Worm (Caenorhabditis elegans) whole organism, young adult: ENCODE results near the gene tag-335.

Experiments
- B0035.1 ChIP-seq: sonication (generic microtip); optimal IDR thresholded peaks from 2 replicates; lab custom pipeline; 2016; ENCODE audit warnings: missing genetic modification characterization, mild to moderate bottlenecking, missing compliant biosample characterization, missing genotype, missing genetic modification reagents
- F37B4.10 ChIP-seq: fragments of 200-800 bp; sonication (Bioruptor generic); IDR thresholded peaks from 2 replicates; pipeline ENCODE4 v1.3.6; 2022; ENCODE audit warnings: missing genetic modification characterization, missing compliant biosample characterization
- F39B2.1 ChIP-seq: fragments of 200-800 bp; sonication (Bioruptor generic); IDR thresholded peaks from 2 replicates; pipeline ENCODE4 v1.3.6; 2022; ENCODE audit warnings: missing genetic modification reagents, missing genetic modification characterization, missing compliant biosample characterization
- F49E8.2 ChIP-seq: sonication (generic microtip); optimal IDR thresholded peaks from 3 replicates; lab custom pipeline; 2017; ENCODE audit warnings: missing genetic modification characterization, mild to moderate bottlenecking, missing compliant biosample characterization, antibody characterized with exemption, moderate library complexity; ENCODE audit not compliant: insufficient read depth
- Y53F4B.3 ChIP-seq: fragments of 200-800 bp; sonication (Bioruptor generic); IDR thresholded peaks from 2 replicates; pipeline ENCODE4 v1.3.6; 2022; ENCODE audit warnings: missing genetic modification reagents, missing genetic modification characterization, missing compliant biosample characterization
- Y56A3A.18 ChIP-seq: fragments of 200-800 bp; sonication (Bioruptor generic); IDR thresholded peaks from 2 replicates; pipeline ENCODE4 v1.3.6; 2022; ENCODE audit warnings: missing genetic modification reagents, missing genetic modification characterization, missing compliant biosample characterization
- Y67H2A.10 ChIP-seq: fragments of 200-800 bp; sonication (Bioruptor generic); conservative IDR thresholded peaks from 2 replicates; pipeline ENCODE4 v1.3.6; 2022; ENCODE audit warnings: missing genetic modification reagents, missing genetic modification characterization, missing compliant biosample characterization
- akir-1 ChIP-seq: fragments of 200-800 bp; sonication (Bioruptor generic); optimal IDR thresholded peaks from 2 replicates; lab custom pipeline; 2018; ENCODE audit warnings: mild to moderate bottlenecking, missing genetic modification characterization, moderate library complexity, missing compliant biosample characterization
- athp-1 ChIP-seq: sonication (generic microtip); optimal IDR thresholded peaks from 2 replicates; lab custom pipeline; 2017; ENCODE audit warnings: mild to moderate bottlenecking, missing genetic modification characterization, missing compliant biosample characterization
- attf-6 ChIP-seq: fragments of 200-800 bp; sonication (Bioruptor generic); IDR thresholded peaks from 2 replicates; pipeline ENCODE4 v1.3.6; 2022; ENCODE audit warnings: missing genetic modification reagents, missing genetic modification characterization, missing compliant biosample characterization
- bed-2 ChIP-seq: fragments of 200-800 bp; sonication (Bioruptor generic); IDR thresholded peaks from 2 replicates; pipeline ENCODE4 v1.3.6; 2022; ENCODE audit warnings: missing genetic modification reagents, missing genetic modification characterization, missing compliant biosample characterization
- cebp-1 ChIP-seq, 2 experiments: fragments of 200-800 bp in 1 of 2; sonication (Bioruptor generic) in 1 of 2; sonication (generic microtip) in 1 of 2; IDR thresholded peaks in 1 of 2; optimal IDR thresholded peaks in 1 of 2; 2 replicates each; pipeline versions ENCODE4 v1.3.6 to Lab custom; 2017 to 2022; ENCODE audit warnings: missing compliant biosample characterization in 2 of 2, missing genetic modification characterization in 2 of 2, mild to moderate bottlenecking in 1 of 2, missing genetic modification reagents in 1 of 2, moderate library complexity in 1 of 2
- ceh-79 ChIP-seq: sonication (generic microtip); optimal IDR thresholded peaks from 2 replicates; lab custom pipeline; 2017; ENCODE audit warnings: mild to moderate bottlenecking, missing genetic modification characterization, missing compliant biosample characterization
- chd-7 ChIP-seq: sonication (generic microtip); optimal IDR thresholded peaks from 2 replicates; lab custom pipeline; 2016; ENCODE audit warnings: mild to moderate bottlenecking, missing genetic modification characterization, moderate library complexity, missing compliant biosample characterization
- dpl-1 ChIP-seq: fragments of 150-350 bp; optimal IDR thresholded peaks from 2 replicates; lab custom pipeline; 2014; ENCODE audit warnings: missing biosample characterization, missing genetic modification reagents, missing genetic modification characterization
- efl-1 ChIP-seq: fragments of 150-350 bp; optimal IDR thresholded peaks from 2 replicates; lab custom pipeline; 2014; ENCODE audit warnings: missing biosample characterization, missing genetic modification reagents, missing genetic modification characterization
- egl-44 ChIP-seq: fragments of 200-800 bp; sonication (Bioruptor generic); IDR thresholded peaks from 2 replicates; pipeline ENCODE4 v1.3.6; 2022; ENCODE audit warnings: missing genetic modification reagents, missing genetic modification characterization, missing compliant biosample characterization
- gei-17 ChIP-seq: fragments of 200-800 bp; sonication (Bioruptor generic); optimal IDR thresholded peaks from 2 replicates; lab custom pipeline; 2018; ENCODE audit warnings: mild to moderate bottlenecking, missing genetic modification characterization, missing compliant biosample characterization
- hrde-1 ChIP-seq: sonication (generic microtip); optimal IDR thresholded peaks from 2 replicates; lab custom pipeline; 2016; ENCODE audit warnings: missing genetic modification characterization, mild to moderate bottlenecking, missing compliant biosample characterization, moderate library complexity, missing genotype, missing genetic modification reagents, borderline replicate concordance
- lin-35 ChIP-seq, 3 experiments: fragments of 150-350 bp in 2 of 3; sonication (generic microtip) in 1 of 3; optimal IDR thresholded peaks; 2 replicates each; lab custom pipeline; 2014 to 2018; ENCODE audit warnings: missing biosample characterization in 3 of 3, missing genetic modification characterization in 3 of 3, missing genetic modification reagents in 3 of 3
- lir-1 ChIP-seq: fragments of 200-800 bp; sonication (Bioruptor generic); conservative IDR thresholded peaks from 2 replicates; pipeline ENCODE4 v1.3.6; 2022; ENCODE audit warnings: missing genetic modification reagents, missing genetic modification characterization, missing compliant biosample characterization
- madf-6 ChIP-seq: fragments of 200-800 bp; sonication (Bioruptor generic); IDR thresholded peaks from 2 replicates; pipeline ENCODE4 v1.3.6; 2022; ENCODE audit warnings: missing genetic modification reagents, missing genetic modification characterization, missing compliant biosample characterization
- mcd-1 ChIP-seq: fragments of 200-800 bp; sonication (Bioruptor generic); IDR thresholded peaks from 2 replicates; pipeline ENCODE4 v1.3.6; 2022; ENCODE audit warnings: missing genetic modification reagents, missing genetic modification characterization, missing compliant biosample characterization
- mel-28 ChIP-seq: sonication (generic microtip); optimal IDR thresholded peaks from 2 replicates; lab custom pipeline; 2016; ENCODE audit warnings: borderline replicate concordance, mild to moderate bottlenecking, missing genetic modification characterization, missing compliant biosample characterization
- nfyb-1 ChIP-seq: fragments of 200-800 bp; sonication (Bioruptor generic); IDR thresholded peaks from 2 replicates; pipeline ENCODE4 v1.3.6; 2022; ENCODE audit warnings: missing genetic modification reagents, missing genetic modification characterization, missing compliant biosample characterization
- nhr-179 ChIP-seq: sonication (generic microtip); optimal IDR thresholded peaks from 2 replicates; lab custom pipeline; 2016; ENCODE audit warnings: mild to moderate bottlenecking, missing genetic modification characterization, missing compliant biosample characterization
- nhr-27 ChIP-seq: fragments of 200-800 bp; sonication (Bioruptor generic); optimal IDR thresholded peaks from 2 replicates; lab custom pipeline; 2018; ENCODE audit warnings: mild to moderate bottlenecking, missing genetic modification characterization, moderate library complexity, missing compliant biosample characterization
- nhr-80 ChIP-seq: sonication (generic microtip); optimal IDR thresholded peaks from 2 replicates; lab custom pipeline; 2016; ENCODE audit warnings: missing genetic modification characterization, missing compliant biosample characterization
- pha-4 ChIP-seq: fragments of 150-350 bp; sonication (generic microtip); optimal IDR thresholded peaks from 2 replicates; lab custom pipeline; 2014; ENCODE audit warnings: missing biosample characterization, missing genetic modification reagents, missing genetic modification characterization
- rcor-1 ChIP-seq: fragments of 200-800 bp; sonication (Bioruptor generic); IDR thresholded peaks from 2 replicates; pipeline ENCODE4 v1.3.6; 2022; ENCODE audit warnings: missing genetic modification reagents, missing genetic modification characterization, missing compliant biosample characterization
- rec-8 ChIP-seq, 2 experiments: sonication (generic microtip); optimal IDR thresholded peaks; 2 replicates each; lab custom pipeline; 2016; ENCODE audit warnings: mild to moderate bottlenecking in 2 of 2, missing genetic modification characterization in 2 of 2, missing genetic modification reagents in 2 of 2, missing genotype in 2 of 2, missing biosample characterization in 1 of 2, missing compliant biosample characterization in 1 of 2, moderate library complexity in 1 of 2
- rpc-1 ChIP-seq, 2 experiments: fragments of 150-350 bp in 1 of 2; sonication (generic microtip) in 1 of 2; optimal IDR thresholded peaks; 2 replicates each; lab custom pipeline; 2014 to 2018; ENCODE audit warnings: missing biosample characterization in 1 of 2, missing genetic modification characterization in 1 of 2, missing genetic modification reagents in 1 of 2, missing genotype in 1 of 2
- unc-62 ChIP-seq: fragments of 150-350 bp; optimal IDR thresholded peaks from 2 replicates; lab custom pipeline; 2014; ENCODE audit warnings: missing biosample characterization, missing genetic modification reagents, missing genetic modification characterization

Gene tag-335

ce11 chrIV:12307720-12308119 is 29.3 kb upstream of the tag-335 start, which contains the start of gene oac-57:
TSS of gene oac-57 (minus strand) at chrIV:12307820.
- no peak for TF ChIP-seq F49E8.2 (tag; lab: Kevin White, UChicago)
- no peak for TF ChIP-seq F39B2.1 (GFP tag; lab: Robert Waterston, UW)
- TF ChIP-seq lir-1 (GFP tag; lab: Robert Waterston, UW), result no peak
- TF ChIP-seq egl-44 (GFP tag; lab: Robert Waterston, UW), result no peak
- no peak for TF ChIP-seq efl-1
- TF ChIP-seq Y56A3A.18 (GFP tag; lab: Robert Waterston, UW), result no peak
- no peak for TF ChIP-seq ceh-79 (tag; lab: Kevin White, UChicago)
- no peak for TF ChIP-seq madf-6 (GFP tag; lab: Robert Waterston, UW)
- TF ChIP-seq mel-28 (tag; lab: Kevin White, UChicago), result no peak
- no peak for TF ChIP-seq rcor-1 (GFP tag; lab: Robert Waterston, UW)
- no peak for TF ChIP-seq dpl-1 (GFP tag; lab: Kevin White, UChicago)
- no peak for TF ChIP-seq Y53F4B.3 (GFP tag; lab: Robert Waterston, UW)
- no peak for TF ChIP-seq chd-7 (tag; lab: Kevin White, UChicago)
- TF ChIP-seq gei-17 (GFP tag; lab: Kevin White, UChicago), result no peak
- TF ChIP-seq nhr-27 (tag; lab: Kevin White, UChicago), result no peak
- no peak for TF ChIP-seq mcd-1 (GFP tag; lab: Robert Waterston, UW)
- TF ChIP-seq athp-1 (tag; lab: Kevin White, UChicago), result no peak
- TF ChIP-seq F37B4.10 (GFP tag; lab: Robert Waterston, UW), result no peak
- TF ChIP-seq lin-35 (GFP tag; optimal IDR thresholded peaks at IDR 0.05; lab: Kevin White, UChicago), result no peak

DNA sequence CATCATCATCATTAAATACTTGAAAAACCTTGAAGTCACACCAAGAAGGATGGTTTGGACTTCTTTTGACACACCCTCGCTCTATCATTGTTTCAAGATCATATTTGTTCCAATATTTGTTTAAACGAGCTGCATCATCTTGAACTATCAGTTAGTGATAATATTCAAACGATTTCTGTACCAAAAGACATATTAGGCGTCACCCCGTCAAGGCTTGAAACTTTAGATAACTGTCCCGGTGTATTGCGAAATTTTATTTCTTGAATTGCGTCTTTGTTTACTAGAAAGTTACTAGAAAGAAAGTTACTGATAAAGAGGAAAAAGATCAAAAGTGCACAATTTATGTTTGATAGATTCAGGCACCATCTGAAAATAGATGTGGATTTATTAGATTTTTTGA is 27.6 kb upstream of the tag-335 start:
- 0 out of 2 replicates have a peak, but pooled peaks have one; percentile 26 for TF ChIP-seq nfyb-1 (GFP tag; lab: Robert Waterston, UW)
- TF ChIP-seq attf-6 (GFP tag; lab: Robert Waterston, UW), result no peak
- TF ChIP-seq Y67H2A.10 (GFP tag; lab: Robert Waterston, UW), result no peak
- peak; percentile 93 for TF ChIP-seq cebp-1 (GFP tag; IDR thresholded peaks at IDR 0.05; lab: Robert Waterston, UW)
- TF ChIP-seq cebp-1 (tag; optimal IDR thresholded peaks at IDR 0.05; lab: Kevin White, UChicago), result peak; percentile 95
- peak; percentile 52 for TF ChIP-seq unc-62 (GFP tag; lab: Kevin White, UChicago)
- peak; percentile 29 for TF ChIP-seq pha-4 (tag; lab: Kevin White, UChicago)
- peak; percentile 79 for TF ChIP-seq nhr-80 (tag; lab: Kevin White, UChicago)
- TF ChIP-seq, all 124 proteins: peak for 5

DNA sequence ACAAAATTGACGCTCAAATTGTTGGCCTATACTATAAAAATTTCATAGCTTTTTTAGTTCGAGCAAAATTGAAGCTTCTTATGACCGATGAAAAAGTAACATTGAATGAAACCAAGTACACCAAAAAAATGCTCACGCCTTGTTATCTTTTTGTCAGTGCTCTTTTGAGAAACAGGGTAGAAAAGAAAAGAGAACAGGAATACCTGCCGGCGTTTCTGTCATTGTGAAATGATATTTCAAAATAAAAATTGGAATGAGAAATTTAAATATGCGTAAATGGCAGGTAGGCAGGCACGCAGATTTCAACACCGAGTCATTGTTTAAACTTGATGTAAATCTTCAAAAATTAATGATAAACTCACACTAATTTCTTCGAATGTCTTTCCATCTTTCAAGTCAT is 26.4 kb upstream of the tag-335 start:
- TF ChIP-seq ceh-79 (tag; lab: Kevin White, UChicago) (no peak), hrde-1 (no peak), nhr-80 (tag; lab: Kevin White, UChicago) (peak; percentile 71), nhr-179 (no peak), cebp-1 (GFP tag; IDR thresholded peaks at IDR 0.05; lab: Robert Waterston, UW) (peak; percentile 53; the same call in 1 of the 2 replicates), cebp-1 (tag; optimal IDR thresholded peaks at IDR 0.05; lab: Kevin White, UChicago) (peak; percentile 76)

DNA sequence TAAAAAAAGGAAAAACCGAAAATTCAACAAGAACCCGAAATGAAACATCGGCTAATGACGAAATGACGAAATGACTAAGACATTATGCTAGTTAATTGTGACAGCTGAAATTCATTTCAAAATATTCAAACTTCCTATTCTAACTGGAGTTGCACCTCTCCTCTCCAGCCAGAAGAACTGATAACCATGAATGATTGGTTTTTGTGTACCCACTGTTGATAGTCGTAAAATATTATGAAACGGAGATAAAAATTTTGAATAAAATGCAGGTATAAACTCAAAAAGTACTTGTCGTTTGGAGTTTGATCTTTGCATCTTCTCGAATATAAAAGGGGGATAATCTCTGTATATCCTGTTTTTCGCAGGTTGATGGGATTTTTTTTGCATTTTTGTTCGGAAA is 24.5 kb upstream of the tag-335 start:
- TF ChIP-seq akir-1 (GFP tag; lab: Kevin White, UChicago) (no peak), B0035.1 (no peak), rpc-1 (optimal IDR thresholded peaks at IDR 0.05; lab: Kevin White, UChicago) (no peak), rpc-1 (tag; optimal IDR thresholded peaks at IDR 0.05; lab: Kevin White, UChicago) (no peak), hrde-1 (no peak), rec-8 (tag; optimal IDR thresholded peaks at IDR 0.05; lab: Kevin White, UChicago) (no peak), nhr-80 (tag; lab: Kevin White, UChicago) (peak; percentile 66), cebp-1 (GFP tag; IDR thresholded peaks at IDR 0.05; lab: Robert Waterston, UW) (no peak), cebp-1 (tag; optimal IDR thresholded peaks at IDR 0.05; lab: Kevin White, UChicago) (peak; percentile 59), bed-2 (no peak)
- TF ChIP-seq, all 124 proteins: peak for 2
